Fruit fly (Drosophila melanogaster) whole organism, wandering third instar larva: ENCODE results near the gene shams.

ENCODE experiments used
- Abd-B ChIP-seq: fragments of >200 bp; optimal IDR thresholded peaks from 2 replicates; lab custom pipeline; 2017; ENCODE audit warnings: missing biosample characterization, missing genetic modification characterization
- CG32264 ChIP-seq: fragments of 200-800 bp; sonication (Bioruptor generic); optimal IDR thresholded peaks from 2 replicates; lab custom pipeline; 2016; ENCODE audit warnings: missing biosample characterization, missing genetic modification characterization
- CG9705 ChIP-seq: fragments of 200-800 bp; sonication (Bioruptor generic); optimal IDR thresholded peaks from 2 replicates; lab custom pipeline; 2018; ENCODE audit warnings: missing biosample characterization, mild to moderate bottlenecking, missing genetic modification characterization
- HLH106 ChIP-seq: fragments of 200-800 bp; optimal IDR thresholded peaks from 3 replicates; lab custom pipeline; 2019; ENCODE audit warnings: missing biosample characterization, mild to moderate bottlenecking, missing genetic modification characterization, moderate library complexity
- Hnf4 ChIP-seq: fragments of 200-800 bp; sonication (Bioruptor generic); optimal IDR thresholded peaks from 2 replicates; lab custom pipeline; 2016; ENCODE audit warnings: missing biosample characterization, mild to moderate bottlenecking, missing genetic modification characterization
- Hr78 ChIP-seq: fragments of >200 bp; optimal IDR thresholded peaks from 2 replicates; lab custom pipeline; 2017; ENCODE audit warnings: missing biosample characterization, missing genetic modification characterization
- Mio ChIP-seq: sonication (Bioruptor generic); optimal IDR thresholded peaks from 2 replicates; lab custom pipeline; 2016; ENCODE audit warnings: missing biosample characterization, missing genetic modification characterization
- N ChIP-seq: fragments of >200 bp; optimal IDR thresholded peaks from 2 replicates; lab custom pipeline; 2018; ENCODE audit warnings: missing biosample characterization, missing external identifiers, missing genetic modification characterization
- Sp1 ChIP-seq: fragments of 200-800 bp; sonication (Bioruptor generic); optimal IDR thresholded peaks from 3 replicates; lab custom pipeline; 2019; ENCODE audit warnings: missing biosample characterization, mild to moderate bottlenecking, missing genetic modification characterization, moderate library complexity
- dmrt93B ChIP-seq: fragments of 200-800 bp; sonication (Bioruptor generic); optimal IDR thresholded peaks from 2 replicates; lab custom pipeline; 2018; ENCODE audit warnings: missing biosample characterization, mild to moderate bottlenecking, missing genetic modification characterization
- jim ChIP-seq: fragments of 175-275, 200-325 bp; sonication (Bioruptor generic); optimal IDR thresholded peaks from 2 replicates; lab custom pipeline; 2016; ENCODE audit warnings: missing biosample characterization, mild to moderate bottlenecking, missing genetic modification characterization
- pan ChIP-seq: fragments of >200 bp; optimal IDR thresholded peaks from 2 replicates; lab custom pipeline; 2017
- rgr ChIP-seq: fragments of 200-800 bp; sonication (Bioruptor generic); optimal IDR thresholded peaks from 3 replicates; lab custom pipeline; 2016; ENCODE audit warnings: missing biosample characterization, mild to moderate bottlenecking, missing genetic modification characterization
- sage ChIP-seq: fragments of 200-800 bp; sonication (Bioruptor generic); optimal IDR thresholded peaks from 2 replicates; lab custom pipeline; 2016; ENCODE audit warnings: missing biosample characterization, mild to moderate bottlenecking, missing genetic modification characterization
- sv ChIP-seq: fragments of 200-800 bp; sonication (Bioruptor generic); optimal IDR thresholded peaks from 3 replicates; lab custom pipeline; 2016; ENCODE audit warnings: missing biosample characterization, missing genetic modification characterization
- tai ChIP-seq: sonication (Bioruptor generic); optimal IDR thresholded peaks from 2 replicates; lab custom pipeline; 2016; ENCODE audit warnings: missing biosample characterization, missing genetic modification characterization

The shams gene

dm6 chr3R:25023056-25023455 is 51.4 kb downstream of the shams start, which contains the start of gene beta4GalT7:
Gene beta4GalT7 (plus strand): TSS chr3R:25023256.
- no peak for TF ChIP-seq Hr78 (GFP tag; lab: Kevin White, UChicago)
- no peak for TF ChIP-seq CG32264 (GFP tag; lab: Kevin White, UChicago)
- no peak for TF ChIP-seq CG9705 (GFP tag; lab: Kevin White, UChicago)
- no peak for TF ChIP-seq Mio (GFP tag; lab: Kevin White, UChicago)
- no peak for TF ChIP-seq tai (GFP tag; lab: Kevin White, UChicago)
- no peak for TF ChIP-seq N (GFP tag; lab: Kevin White, UChicago)
- TF ChIP-seq dmrt93B: no peak
- TF ChIP-seq Abd-B (GFP tag; lab: Kevin White, UChicago): no peak
- TF ChIP-seq HLH106: no peak
- no peak for TF ChIP-seq Hnf4 (GFP tag; lab: Kevin White, UChicago)
- TF ChIP-seq sage (GFP tag; lab: Kevin White, UChicago): no peak
- no peak for TF ChIP-seq sv (GFP tag; lab: Kevin White, UChicago)
- TF ChIP-seq pan: no peak
- no peak for TF ChIP-seq jim
- TF ChIP-seq rgr (GFP tag; lab: Kevin White, UChicago): no peak
- no peak for TF ChIP-seq Sp1 (GFP tag; lab: Kevin White, UChicago)
